Worm (Caenorhabditis elegans): ENCODE results near the gene lgc-56.

lgc-56 gene

ce11 chrII:5105020-5105419 is 25.2 kb upstream of the lgc-56 start (continued):
- TF ChIP-seq hrde-1 (tag; optimal IDR thresholded peaks at IDR 0.05; ENCODE audit: borderline replicate concordance) = peak; percentile 90
- TF ChIP-seq F39B2.1 (GFP tag; IDR thresholded peaks at IDR 0.05) = no peak
- peak; percentile 85 for TF ChIP-seq pbrm-1 (GFP tag; IDR thresholded peaks at IDR 0.05)
- TF ChIP-seq nhr-179 (tag; optimal IDR thresholded peaks at IDR 0.05) = peak; percentile 75
- peak; percentile 83 for TF ChIP-seq akir-1 (GFP tag; optimal IDR thresholded peaks at IDR 0.05)
- TF ChIP-seq lin-40 (tag; optimal IDR thresholded peaks at IDR 0.05) = peak; percentile 78
- TF ChIP-seq madf-10 (tag; optimal IDR thresholded peaks at IDR 0.05) = peak; percentile 83
- TF ChIP-seq pha-4 (tag; optimal IDR thresholded peaks at IDR 0.05) = no peak
- peak; percentile 89 for TF ChIP-seq snpc-1.3 (tag; optimal IDR thresholded peaks at IDR 0.05; ENCODE audit: insufficient read depth)
- no peak for TF ChIP-seq lag-1 (GFP tag; IDR thresholded peaks at IDR 0.05)
- TF ChIP-seq ztf-28 (GFP tag; IDR thresholded peaks at IDR 0.05) = no peak
- TF ChIP-seq ztf-22 (GFP tag; optimal IDR thresholded peaks at IDR 0.05) = no peak
- TF ChIP-seq F52B5.7 (tag; optimal IDR thresholded peaks at IDR 0.05) = peak; percentile 82
- TF ChIP-seq rcor-1 (GFP tag; IDR thresholded peaks at IDR 0.05) = peak; percentile 82
- TF ChIP-seq D2030.7 (GFP tag; IDR thresholded peaks at IDR 0.05) = peak; percentile 80
- peak; percentile 70 for TF ChIP-seq snpc-1.1 (tag; optimal IDR thresholded peaks at IDR 0.05; ENCODE audit: insufficient read depth)
- TF ChIP-seq lsl-1 (GFP tag; optimal IDR thresholded peaks at IDR 0.05) = peak; percentile 57
- no peak for TF ChIP-seq Y95B8A.8 (GFP tag; IDR thresholded peaks at IDR 0.05)
- TF ChIP-seq rec-8 (tag; optimal IDR thresholded peaks at IDR 0.05) = peak; percentile 91 to 94
- peak; percentile 52 for TF ChIP-seq attf-3 (GFP tag; conservative IDR thresholded peaks at IDR 0.05)
- peak; percentile 60 for TF ChIP-seq lsy-27 (tag; optimal IDR thresholded peaks at IDR 0.05; ENCODE audit: borderline replicate concordance, insufficient read depth)
- TF ChIP-seq lin-54 (GFP tag; optimal IDR thresholded peaks at IDR 0.05) = peak; percentile 77
- peak; percentile 90 for TF ChIP-seq egl-44 (GFP tag; IDR thresholded peaks at IDR 0.05)
- TF ChIP-seq mcd-1 (GFP tag; IDR thresholded peaks at IDR 0.05) = no peak; the same call in 1 of the 2 replicates
- peak; percentile 94 for TF ChIP-seq ZK185.1 (tag; optimal IDR thresholded peaks at IDR 0.05; ENCODE audit: poor library complexity, severe bottlenecking)
- TF ChIP-seq mel-28 (tag; optimal IDR thresholded peaks at IDR 0.05; ENCODE audit: borderline replicate concordance) = peak; percentile 29
- TF ChIP-seq Y79H2A.3 (GFP tag; conservative IDR thresholded peaks at IDR 0.05) = peak; percentile 67; the same call in 1 of the 2 replicates
- no peak for TF ChIP-seq ama-1 (optimal IDR thresholded peaks at IDR 0.05)
- TF ChIP-seq ama-1 (GFP tag; optimal IDR thresholded peaks at IDR 0.05) = peak; percentile 90 to 94
- TF ChIP-seq die-1 (tag; optimal IDR thresholded peaks at IDR 0.05) = peak; percentile 95
- peak; percentile 71 for TF ChIP-seq unc-130 (GFP tag; optimal IDR thresholded peaks at IDR 0.05)
- TF ChIP-seq C17E4.6 (GFP tag; IDR thresholded peaks at IDR 0.05) = peak; percentile 63
- TF ChIP-seq hlh-12 (tag; optimal IDR thresholded peaks at IDR 0.05) = peak; percentile 78
- TF ChIP-seq xnd-1 (tag; optimal IDR thresholded peaks at IDR 0.05) = peak; percentile 13
- TF ChIP-seq F10E7.11 (tag; optimal IDR thresholded peaks at IDR 0.05) = peak; percentile 79
- peak; percentile 92 for TF ChIP-seq ztf-25 (GFP tag; IDR thresholded peaks at IDR 0.05)
- TF ChIP-seq attf-5 (GFP tag; optimal IDR thresholded peaks at IDR 0.05) = peak; percentile 77
- TF ChIP-seq lin-26 (GFP tag; IDR thresholded peaks at IDR 0.05) = peak; percentile 96
- peak; percentile 18 for TF ChIP-seq gei-17 (GFP tag; optimal IDR thresholded peaks at IDR 0.05)
- TF ChIP-seq unc-62 (GFP tag; optimal IDR thresholded peaks at IDR 0.05) = no peak
- peak; percentile 46 for TF ChIP-seq F33H1.4 (GFP tag; IDR thresholded peaks at IDR 0.05)

Measured in whole organism, young adult.